Worm (Caenorhabditis elegans) whole organism, mixed stage, embryonic: ENCODE results near the gene arf-1.

ENCODE experiments used
- M03D4.4 ChIP-seq: sonication (generic microtip); optimal IDR thresholded peaks from 2 replicates; lab custom pipeline; 2017; ENCODE audit warnings: mild to moderate bottlenecking, missing genetic modification characterization, missing compliant biosample characterization
- bed-3 ChIP-seq: fragments of 200-800 bp; sonication (Bioruptor generic); optimal IDR thresholded peaks from 3 replicates; lab custom pipeline; 2018; ENCODE audit warnings: mild to moderate bottlenecking, missing genetic modification characterization, moderate library complexity, missing compliant biosample characterization
- blmp-1 ChIP-seq: fragments of 150-350 bp; optimal IDR thresholded peaks from 2 replicates; lab custom pipeline; 2014; ENCODE audit warnings: missing biosample characterization, missing genetic modification characterization
- ceh-39 ChIP-seq: fragments of 150-350 bp; optimal IDR thresholded peaks from 2 replicates; lab custom pipeline; 2014; ENCODE audit warnings: missing biosample characterization, missing genetic modification characterization
- ceh-43 ChIP-seq: fragments of 200-800 bp; sonication (Bioruptor generic); optimal IDR thresholded peaks from 2 replicates; lab custom pipeline; 2018; ENCODE audit warnings: mild to moderate bottlenecking, missing genetic modification characterization, moderate library complexity, missing compliant biosample characterization
- ces-1 ChIP-seq: fragments of 150-350 bp; optimal IDR thresholded peaks from 2 replicates; lab custom pipeline; 2014; ENCODE audit warnings: missing biosample characterization, missing genetic modification reagents, missing genetic modification characterization
- cnd-1 ChIP-seq: fragments of 200-800 bp; sonication (Bioruptor generic); optimal IDR thresholded peaks from 2 replicates; lab custom pipeline; 2018; ENCODE audit warnings: mild to moderate bottlenecking, missing genetic modification characterization, missing compliant biosample characterization
- drap-1 ChIP-seq: fragments of 200-800 bp; sonication (Bioruptor generic); optimal IDR thresholded peaks from 3 replicates; lab custom pipeline; 2018; ENCODE audit warnings: mild to moderate bottlenecking, missing genetic modification characterization, missing compliant biosample characterization
- elt-1 ChIP-seq: sonication (generic microtip); optimal IDR thresholded peaks from 2 replicates; lab custom pipeline; 2017; ENCODE audit warnings: missing genetic modification characterization, mild to moderate bottlenecking, missing compliant biosample characterization, antibody characterized with exemption, moderate library complexity, borderline replicate concordance; ENCODE audit not compliant: insufficient read depth
- elt-3 ChIP-seq: fragments of 150-350 bp; optimal IDR thresholded peaks from 2 replicates; lab custom pipeline; 2014; ENCODE audit warnings: missing biosample characterization, missing genetic modification characterization
- flh-1 ChIP-seq: fragments of 200-800 bp; sonication (Bioruptor generic); optimal IDR thresholded peaks from 2 replicates; lab custom pipeline; 2018; ENCODE audit warnings: mild to moderate bottlenecking, missing genetic modification characterization, moderate library complexity, missing compliant biosample characterization
- ham-2 ChIP-seq: fragments of 200-800 bp; sonication (Bioruptor generic); optimal IDR thresholded peaks from 2 replicates; lab custom pipeline; 2018; ENCODE audit warnings: mild to moderate bottlenecking, missing genetic modification characterization, missing compliant biosample characterization
- hlh-1 ChIP-seq: fragments of 150-350 bp; optimal IDR thresholded peaks from 2 replicates; lab custom pipeline; 2014; ENCODE audit warnings: missing biosample characterization, missing genetic modification reagents, missing genetic modification characterization
- lin-13 ChIP-seq: fragments of 150-350 bp; optimal IDR thresholded peaks from 2 replicates; lab custom pipeline; 2014; ENCODE audit warnings: missing biosample characterization, missing genetic modification characterization
- lin-32 ChIP-seq: fragments of 200-800 bp; sonication (Bioruptor generic); optimal IDR thresholded peaks from 2 replicates; lab custom pipeline; 2018; ENCODE audit warnings: mild to moderate bottlenecking, missing genetic modification characterization, missing compliant biosample characterization
- lsy-2 ChIP-seq: fragments of 150-350 bp; optimal IDR thresholded peaks from 2 replicates; lab custom pipeline; 2014; ENCODE audit warnings: missing biosample characterization, missing genetic modification characterization
- mep-1 ChIP-seq: fragments of 150-350 bp; optimal IDR thresholded peaks from 2 replicates; lab custom pipeline; 2017; ENCODE audit warnings: missing biosample characterization, missing genetic modification reagents, missing genetic modification characterization, inconsistent platforms
- mls-2 ChIP-seq: sonication (generic microtip); optimal IDR thresholded peaks from 2 replicates; lab custom pipeline; 2016; ENCODE audit warnings: mild to moderate bottlenecking, missing genetic modification characterization, moderate library complexity, missing compliant biosample characterization
- nhr-12 ChIP-seq: fragments of 150-350 bp; optimal IDR thresholded peaks from 2 replicates; lab custom pipeline; 2014; ENCODE audit warnings: missing biosample characterization, missing genetic modification characterization
- nhr-2 ChIP-seq: fragments of 150-350 bp; optimal IDR thresholded peaks from 2 replicates; lab custom pipeline; 2014; ENCODE audit warnings: missing biosample characterization, missing genetic modification characterization
- nhr-237 ChIP-seq: fragments of 150-350 bp; optimal IDR thresholded peaks from 2 replicates; lab custom pipeline; 2014; ENCODE audit warnings: missing biosample characterization, missing genetic modification characterization
- nhr-28 ChIP-seq: fragments of 150-350 bp; optimal IDR thresholded peaks from 2 replicates; lab custom pipeline; 2014; ENCODE audit warnings: missing biosample characterization, missing genetic modification characterization
- nhr-76 ChIP-seq: sonication (generic microtip); optimal IDR thresholded peaks from 2 replicates; lab custom pipeline; 2017; ENCODE audit warnings: missing biosample characterization, missing genetic modification characterization
- pha-4 ChIP-seq: fragments of 150-350 bp; optimal IDR thresholded peaks from 2 replicates; lab custom pipeline; 2018; ENCODE audit warnings: missing biosample characterization, missing genetic modification reagents, missing genetic modification characterization
- sem-2 ChIP-seq: fragments of 200-800 bp; sonication (Bioruptor generic); optimal IDR thresholded peaks from 2 replicates; lab custom pipeline; 2018; ENCODE audit warnings: mild to moderate bottlenecking, missing genetic modification characterization, missing compliant biosample characterization
- snpc-4 ChIP-seq: fragments of 150-350 bp; optimal IDR thresholded peaks from 2 replicates; lab custom pipeline; 2014; ENCODE audit warnings: missing biosample characterization, missing genetic modification characterization
- sptf-1 ChIP-seq: sonication (generic microtip); optimal IDR thresholded peaks from 2 replicates; lab custom pipeline; 2017; ENCODE audit warnings: mild to moderate bottlenecking, missing genetic modification characterization, moderate library complexity, missing compliant biosample characterization
- tbx-8 ChIP-seq: fragments of 200-800 bp; sonication (Bioruptor generic); optimal IDR thresholded peaks from 2 replicates; lab custom pipeline; 2018; ENCODE audit warnings: mild to moderate bottlenecking, missing genetic modification characterization, moderate library complexity, missing compliant biosample characterization
- unc-120 ChIP-seq: sonication (generic microtip); optimal IDR thresholded peaks from 2 replicates; lab custom pipeline; 2017; ENCODE audit warnings: missing genetic modification characterization, missing compliant biosample characterization; ENCODE audit not compliant: poor library complexity, severe bottlenecking
- unc-39 ChIP-seq: fragments of 150-350 bp; optimal IDR thresholded peaks from 2 replicates; lab custom pipeline; 2014; ENCODE audit warnings: missing biosample characterization, missing genetic modification characterization
- unc-62 ChIP-seq: fragments of 150-350 bp; optimal IDR thresholded peaks from 2 replicates; lab custom pipeline; 2014; ENCODE audit warnings: missing biosample characterization, missing genetic modification reagents, missing genetic modification characterization
- zip-8 ChIP-seq: fragments of 150-350 bp; optimal IDR thresholded peaks from 2 replicates; lab custom pipeline; 2014; ENCODE audit warnings: missing biosample characterization, missing genetic modification characterization
- ztf-11 ChIP-seq: fragments of 150-350 bp; optimal IDR thresholded peaks from 2 replicates; lab custom pipeline; 2014; ENCODE audit warnings: missing biosample characterization, missing genetic modification characterization

arf-1 gene

DNA sequence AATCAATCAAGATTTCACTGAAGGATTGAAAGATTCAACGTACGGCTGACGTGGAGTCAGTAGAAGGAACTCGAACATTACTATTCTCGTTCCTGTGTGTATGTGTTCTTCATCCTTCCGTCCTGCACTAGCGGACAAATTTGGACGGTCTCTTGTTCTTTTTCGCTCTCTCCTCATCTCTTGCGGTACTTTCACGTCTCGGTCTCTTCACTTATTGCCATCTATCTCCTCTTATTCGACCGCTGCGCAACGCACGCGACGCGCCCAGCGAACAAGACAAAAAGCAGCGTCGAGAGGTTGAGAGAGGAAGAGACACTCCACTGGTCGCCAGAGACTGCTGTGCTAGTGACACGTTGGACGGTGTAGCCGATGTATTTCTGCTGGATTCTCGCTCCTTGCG is 781 bp downstream of the arf-1 start:
- peak; percentile 68 for TF ChIP-seq unc-62
- TF ChIP-seq zip-8 (tag; lab: Kevin White, UChicago), result peak; percentile 25
- no peak for TF ChIP-seq unc-39 (tag; lab: Kevin White, UChicago)
- no peak for TF ChIP-seq nhr-76
- no peak for TF ChIP-seq flh-1 (GFP tag; lab: Kevin White, UChicago)
- peak; percentile 33 for TF ChIP-seq mls-2 (tag; lab: Kevin White, UChicago)
- TF ChIP-seq ces-1 (GFP tag; lab: Kevin White, UChicago), result peak; percentile 80
- TF ChIP-seq tbx-8 (GFP tag; lab: Kevin White, UChicago), result no peak
- TF ChIP-seq nhr-28, result no peak
- TF ChIP-seq ham-2 (GFP tag; lab: Kevin White, UChicago), result peak; percentile 91
- no peak for TF ChIP-seq bed-3 (GFP tag; lab: Kevin White, UChicago)
- TF ChIP-seq hlh-1 (tag; lab: Kevin White, UChicago), result peak; percentile 42
- TF ChIP-seq blmp-1, result no peak
- TF ChIP-seq sptf-1 (tag; lab: Kevin White, UChicago), result peak; percentile 30
- TF ChIP-seq M03D4.4, result no peak
- no peak for TF ChIP-seq sem-2 (GFP tag; lab: Kevin White, UChicago)
- TF ChIP-seq elt-1 (tag; lab: Kevin White, UChicago), result peak; percentile 41
- no peak for TF ChIP-seq elt-3 (tag; lab: Kevin White, UChicago)
- peak; percentile 86 for TF ChIP-seq unc-120 (tag; lab: Kevin White, UChicago)
- peak; percentile 88 for TF ChIP-seq mep-1
- TF ChIP-seq ceh-39 (tag; lab: Kevin White, UChicago), result peak; percentile 48
- peak; percentile 3 for TF ChIP-seq nhr-2 (tag; lab: Kevin White, UChicago)
- no peak for TF ChIP-seq ceh-43 (GFP tag; lab: Kevin White, UChicago)
- peak; percentile 50 for TF ChIP-seq lin-13 (tag; lab: Kevin White, UChicago)
- TF ChIP-seq ztf-11, result peak; percentile 40
- no peak for TF ChIP-seq lin-32 (GFP tag; lab: Kevin White, UChicago)
- peak; percentile 78 for TF ChIP-seq pha-4 (tag; lab: Kevin White, UChicago)
- TF ChIP-seq cnd-1 (tag; lab: Kevin White, UChicago), result no peak
- TF ChIP-seq drap-1, result peak; percentile 38
- peak; percentile 54 for TF ChIP-seq nhr-237 (tag; lab: Kevin White, UChicago)
- TF ChIP-seq nhr-12 (tag; lab: Kevin White, UChicago), result no peak
- peak; percentile 53 for TF ChIP-seq lsy-2 (tag; lab: Kevin White, UChicago)

DNA sequence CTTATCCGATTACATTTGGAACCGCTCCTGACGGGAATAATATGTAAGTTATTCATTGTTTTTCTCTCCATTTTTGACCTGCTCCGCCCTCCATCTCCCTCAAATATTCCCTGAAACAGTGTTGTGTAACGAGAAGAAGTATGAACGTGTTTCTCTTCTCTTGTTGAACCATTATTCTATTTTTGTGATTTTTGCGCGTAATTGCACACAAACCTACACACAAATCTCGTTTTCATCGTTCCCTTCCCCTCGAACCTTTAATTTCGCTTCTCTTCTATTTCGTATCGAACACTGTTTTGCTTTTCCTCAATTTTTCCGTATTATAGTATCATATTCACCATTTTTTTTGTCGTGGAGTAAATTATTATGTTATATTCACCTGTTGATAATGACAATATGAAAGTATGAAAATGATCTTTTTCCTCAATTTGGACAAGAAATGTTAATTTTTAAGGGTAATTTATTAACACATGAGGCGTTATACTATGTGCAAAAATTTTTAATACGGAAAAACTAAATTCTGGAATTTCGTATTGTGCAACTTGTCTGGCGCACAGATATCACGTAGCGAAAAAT is 2.6 kb downstream of the arf-1 start:
- TF ChIP-seq sem-2 (GFP tag; lab: Kevin White, UChicago), result no peak
- no peak for TF ChIP-seq lin-32 (GFP tag; lab: Kevin White, UChicago)
- TF ChIP-seq elt-3 (tag; lab: Kevin White, UChicago), result no peak
- TF ChIP-seq snpc-4 (tag; lab: Kevin White, UChicago), result no peak
- TF ChIP-seq lsy-2 (tag; lab: Kevin White, UChicago), result no peak
- TF ChIP-seq nhr-2 (tag; lab: Kevin White, UChicago), result no peak
- TF ChIP-seq, all 35 proteins: peak for 0

DNA sequence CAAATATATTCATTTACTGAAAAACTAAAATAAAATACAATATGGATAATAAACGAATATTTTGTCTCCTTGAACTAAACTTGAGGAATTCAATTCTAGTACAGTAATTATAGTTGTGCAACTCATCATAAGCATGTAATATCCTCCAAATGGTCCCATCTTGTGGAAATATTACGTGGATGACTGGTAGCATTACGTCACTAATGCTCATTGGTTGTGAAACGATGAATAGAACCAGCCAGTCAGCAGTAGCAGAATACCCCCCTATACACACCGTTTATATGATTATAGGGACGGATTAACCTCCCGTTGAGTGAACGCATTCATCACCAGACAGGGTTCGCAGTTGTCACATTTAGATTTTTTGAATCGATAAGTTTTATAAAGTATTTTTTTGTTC is 3.7 kb downstream of the arf-1 start:
- TF ChIP-seq snpc-4 (tag; lab: Kevin White, UChicago), result no peak
- TF ChIP-seq ztf-11, result peak; percentile 6
- peak; percentile 50 for TF ChIP-seq ceh-39 (tag; lab: Kevin White, UChicago)
- peak; percentile 89 for TF ChIP-seq zip-8 (tag; lab: Kevin White, UChicago)
- peak; percentile 23 for TF ChIP-seq unc-62
- no peak for TF ChIP-seq unc-39 (tag; lab: Kevin White, UChicago)
- TF ChIP-seq nhr-237 (tag; lab: Kevin White, UChicago), result no peak
- TF ChIP-seq nhr-2 (tag; lab: Kevin White, UChicago), result peak; percentile 91
- TF ChIP-seq ces-1 (GFP tag; lab: Kevin White, UChicago), result peak; percentile 26
- no peak for TF ChIP-seq nhr-76
